Fruit fly (Drosophila melanogaster): ENCODE data around the gene CG3164.
A peak's percentile ranks its signal among the peaks of the same experiment; 100 is the strongest.

CG3164 gene

dm6 chr2L:131466-132270, 1.1 kb upstream of the CG3164 start, which contains the start of gene Gs1:
Gs1 (plus strand) TSS chr2L:132077.
- TF ChIP-seq CG7745 (tag; optimal IDR thresholded peaks at IDR 0.05) (no peak), crp (GFP tag; optimal IDR thresholded peaks at IDR 0.05) (no peak), CG11398 (GFP tag; optimal IDR thresholded peaks at IDR 0.05) (no peak), amos (GFP tag; IDR thresholded peaks at IDR 0.05; ENCODE audit: partially characterized antibody) (peak; percentile 10; the same call in 1 of the 2 replicates), CG14965 (GFP tag; optimal IDR thresholded peaks at IDR 0.05; ENCODE audit: borderline replicate concordance) (no peak), Ptx1 (GFP tag; IDR thresholded peaks at IDR 0.05) (no peak), CG2116 (GFP tag; optimal IDR thresholded peaks at IDR 0.05) (no peak), cwo (GFP tag; optimal IDR thresholded peaks at IDR 0.05) (peak; percentile 61), wor (GFP tag; IDR thresholded peaks at IDR 0.05) (no peak), fd102C (GFP tag; optimal IDR thresholded peaks at IDR 0.05) (no peak), nerfin-2 (GFP tag; IDR thresholded peaks at IDR 0.05; ENCODE audit: partially characterized antibody) (no peak), disco-r (GFP tag; optimal IDR thresholded peaks at IDR 0.05) (no peak), CG10565 (GFP tag; optimal IDR thresholded peaks at IDR 0.05) (no peak), Sry-δ (GFP tag; optimal IDR thresholded peaks at IDR 0.05) (no peak), CG10543 (GFP tag; optimal IDR thresholded peaks at IDR 0.05) (peak; percentile 89), hbn (GFP tag; IDR thresholded peaks at IDR 0.05; ENCODE audit: partially characterized antibody) (peak; percentile 28), CG17568 (GFP tag; optimal IDR thresholded peaks at IDR 0.05) (peak; percentile 46), CG2199 (GFP tag; IDR thresholded peaks at IDR 0.05) (peak; percentile 98), bcd (GFP tag; optimal IDR thresholded peaks at IDR 0.05) (no peak), Camta (GFP tag; optimal IDR thresholded peaks at IDR 0.05) (no peak), kah (GFP tag; optimal IDR thresholded peaks at IDR 0.05) (peak; percentile 21), scrt (GFP tag; optimal IDR thresholded peaks at IDR 0.05) (peak; percentile 41), mam (GFP tag; optimal IDR thresholded peaks at IDR 0.05) (no peak), pum (GFP tag; optimal IDR thresholded peaks at IDR 0.05) (no peak), so (GFP tag; IDR thresholded peaks at IDR 0.05) (peak; percentile 74; the same call in 2 of the 3 replicates), CG17385 (GFP tag; optimal IDR thresholded peaks at IDR 0.05) (peak; percentile 58), YL-1 (GFP tag; optimal IDR thresholded peaks at IDR 0.05) (peak; percentile 36), tx (GFP tag; optimal IDR thresholded peaks at IDR 0.05) (no peak), HLH4C (GFP tag; IDR thresholded peaks at IDR 0.05; ENCODE audit: partially characterized antibody) (no peak), cad (GFP tag; optimal IDR thresholded peaks at IDR 0.05) (no peak), dmrt11E (tag; optimal IDR thresholded peaks at IDR 0.05) (no peak), NC2β (GFP tag; optimal IDR thresholded peaks at IDR 0.05) (no peak), CG1832 (GFP tag; optimal IDR thresholded peaks at IDR 0.05) (no peak), ato (GFP tag; IDR thresholded peaks at IDR 0.05; ENCODE audit: partially characterized antibody) (0 out of 2 replicates have a peak, but pooled peaks have one; percentile 53), sim (GFP tag; IDR thresholded peaks at IDR 0.05) (no peak), Opbp (GFP tag; IDR thresholded peaks at IDR 0.05; ENCODE audit: partially characterized antibody) (0 out of 3 replicates have a peak, but pooled peaks have one; percentile 45), gt (GFP tag; IDR thresholded peaks at IDR 0.05) (no peak), Hand (GFP tag; optimal IDR thresholded peaks at IDR 0.05) (peak; percentile 15), CG2678 (tag; optimal IDR thresholded peaks at IDR 0.05) (peak; percentile 40), CG4820 (GFP tag; optimal IDR thresholded peaks at IDR 0.05) (no peak), wek (GFP tag; optimal IDR thresholded peaks at IDR 0.05) (no peak), corto (GFP tag; optimal IDR thresholded peaks at IDR 0.05) (no peak), Hsf (GFP tag; optimal IDR thresholded peaks at IDR 0.05) (no peak), hkb (optimal IDR thresholded peaks at IDR 0.05) (no peak), hkb (GFP tag; IDR thresholded peaks at IDR 0.05) (peak; percentile 49; the same call in 1 of the 2 replicates), D (optimal IDR thresholded peaks at IDR 0.05) (no peak), D (GFP tag; optimal IDR thresholded peaks at IDR 0.05) (no peak), Adf1 (GFP tag; IDR thresholded peaks at IDR 0.05) (peak; percentile 79), ERR (GFP tag; optimal IDR thresholded peaks at IDR 0.05) (no peak)

Measured in whole organism, embryonic.